Worm (Caenorhabditis elegans) whole organism, young adult: ENCODE results near the gene aptf-3.

Source experiments
- F23B12.7 ChIP-seq: sonication (generic microtip); optimal IDR thresholded peaks from 2 replicates; lab custom pipeline; 2017; ENCODE audit warnings: missing genetic modification characterization, mild to moderate bottlenecking, missing compliant biosample characterization, antibody characterized with exemption, moderate library complexity; ENCODE audit not compliant: insufficient read depth
- Y79H2A.3 ChIP-seq: fragments of 200-800 bp; sonication (Bioruptor generic); conservative IDR thresholded peaks from 2 replicates; pipeline ENCODE4 v1.3.6; 2022; ENCODE audit warnings: missing genetic modification reagents, missing genetic modification characterization, missing compliant biosample characterization
- ama-1 ChIP-seq, 3 experiments: fragments of 150-350 bp in 1 of 3; sonication (generic microtip) in 2 of 3; optimal IDR thresholded peaks; 2 replicates each; lab custom pipeline; 2014 to 2018; ENCODE audit warnings: missing biosample characterization in 2 of 3, missing genetic modification characterization in 2 of 3, missing genetic modification reagents in 2 of 3
- ceh-58 ChIP-seq: fragments of 200-800 bp; sonication (Bioruptor generic); IDR thresholded peaks from 2 replicates; pipeline ENCODE4 v1.3.6; 2022; ENCODE audit warnings: missing genetic modification characterization, missing compliant biosample characterization
- let-526 ChIP-seq: fragments of 200-800 bp; sonication (Bioruptor generic); IDR thresholded peaks from 2 replicates; pipeline ENCODE4 v1.3.6; 2022; ENCODE audit warnings: missing genetic modification reagents, missing genetic modification characterization, missing compliant biosample characterization
- lsy-27 ChIP-seq: sonication (generic microtip); optimal IDR thresholded peaks from 2 replicates; lab custom pipeline; 2017; ENCODE audit warnings: missing genetic modification characterization, mild to moderate bottlenecking, missing compliant biosample characterization, antibody characterized with exemption, missing genotype, borderline replicate concordance; ENCODE audit not compliant: insufficient read depth
- madf-3 ChIP-seq: fragments of 200-800 bp; sonication (Bioruptor generic); IDR thresholded peaks from 2 replicates; pipeline ENCODE4 v1.3.6; 2022; ENCODE audit warnings: missing genetic modification reagents, missing genetic modification characterization, missing compliant biosample characterization
- nfyb-1 ChIP-seq: fragments of 200-800 bp; sonication (Bioruptor generic); IDR thresholded peaks from 2 replicates; pipeline ENCODE4 v1.3.6; 2022; ENCODE audit warnings: missing genetic modification reagents, missing genetic modification characterization, missing compliant biosample characterization
- nhr-90 ChIP-seq: sonication (generic microtip); optimal IDR thresholded peaks from 2 replicates; lab custom pipeline; 2016; ENCODE audit warnings: missing genotype, mild to moderate bottlenecking, missing genetic modification characterization, missing compliant biosample characterization
- sea-2 ChIP-seq: fragments of 200-800 bp; sonication (Bioruptor generic); IDR thresholded peaks from 2 replicates; pipeline ENCODE4 v1.3.6; 2022; ENCODE audit warnings: missing genetic modification characterization, missing compliant biosample characterization
- snpc-4 ChIP-seq, 5 experiments: fragments of 150-350 bp in 1 of 5; sonication (generic microtip) in 4 of 5; optimal IDR thresholded peaks; 2 replicates each; lab custom pipeline; 2014 to 2018; ENCODE audit warnings: missing genetic modification characterization in 5 of 5, missing biosample characterization in 3 of 5, antibody characterized with exemption in 2 of 5, mild to moderate bottlenecking in 2 of 5, missing compliant biosample characterization in 2 of 5, missing genotype in 2 of 5, moderate library complexity in 2 of 5, missing genetic modification reagents in 1 of 5
- ztf-18 ChIP-seq: sonication (generic microtip); optimal IDR thresholded peaks from 2 replicates; lab custom pipeline; 2016; ENCODE audit warnings: missing genotype, mild to moderate bottlenecking, missing genetic modification characterization, missing compliant biosample characterization

DNA sequence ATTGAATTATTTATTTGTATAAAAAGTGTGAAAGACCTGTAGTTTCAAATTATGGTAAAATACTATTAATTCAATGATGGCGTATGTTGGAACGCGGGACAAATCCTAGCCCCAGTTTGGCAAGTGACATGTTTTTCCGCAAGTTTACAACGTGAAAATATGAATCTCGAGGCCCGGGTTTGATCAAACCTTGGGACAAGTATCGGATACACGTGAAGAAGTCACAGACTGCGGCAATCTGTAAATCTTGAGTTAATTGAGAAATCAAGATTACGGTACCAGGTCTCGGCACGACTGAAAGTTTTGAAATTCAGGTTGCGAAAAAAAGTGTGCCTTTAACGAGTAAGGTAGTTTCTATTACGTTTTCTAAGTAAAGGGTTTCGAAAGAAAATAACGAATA lies 11.0 kb upstream of the aptf-3 start:
- TF ChIP-seq F23B12.7 (tag; lab: Kevin White, UChicago) (no peak), let-526 (GFP tag; lab: Robert Waterston, UW) (no peak), sea-2 (GFP tag; lab: Robert Waterston, UW) (no peak), Y79H2A.3 (GFP tag; lab: Robert Waterston, UW) (no peak), ama-1 (optimal IDR thresholded peaks at IDR 0.05; lab: Kevin White, UChicago) (no peak), ama-1 (GFP tag; optimal IDR thresholded peaks at IDR 0.05; lab: Kevin White, UChicago) (no peak), nhr-90 (tag; lab: Kevin White, UChicago) (no peak), nfyb-1 (GFP tag; lab: Robert Waterston, UW) (no peak), madf-3 (GFP tag; lab: Robert Waterston, UW) (no peak), ztf-18 (tag; lab: Kevin White, UChicago) (no peak), ceh-58 (GFP tag; lab: Robert Waterston, UW) (no peak), snpc-4 (GFP tag; optimal IDR thresholded peaks at IDR 0.05; lab: Kevin White, UChicago) (no peak), snpc-4 (tag; optimal IDR thresholded peaks at IDR 0.05; lab: Kevin White, UChicago) (no peak), lsy-27 (no peak)
